Worm (Caenorhabditis elegans): Measurements from ENCODE around the gene crn-4.
A peak's percentile ranks its signal among the peaks of the same experiment; 100 is the strongest.

crn-4 gene

DNA sequence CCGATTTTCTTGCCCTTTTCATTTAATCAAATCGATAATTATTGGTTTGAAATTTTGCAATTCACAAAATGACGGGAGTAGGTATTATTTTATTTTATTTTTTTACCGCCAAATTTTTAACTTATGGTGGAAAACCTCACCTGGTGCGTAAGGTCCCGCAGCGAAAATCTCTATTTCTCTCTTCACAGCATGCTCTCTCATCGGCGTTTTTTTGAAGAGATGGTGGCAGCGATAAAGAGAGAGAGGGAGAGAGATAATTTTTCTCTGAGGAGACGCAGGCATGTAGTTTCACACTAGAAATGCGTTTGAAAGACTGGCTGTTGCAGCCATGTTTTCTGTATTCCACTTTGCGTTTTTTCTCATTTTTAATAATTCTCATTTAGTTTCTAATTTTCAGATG, 24.0 kb downstream of the crn-4 start, which contains the start of gene T14F9.2 (continued):
- no peak for TF ChIP-seq egl-43 (GFP tag; IDR thresholded peaks at IDR 0.05)
- TF ChIP-seq zag-1 (tag; optimal IDR thresholded peaks at IDR 0.05): no peak
- TF ChIP-seq set-16 (GFP tag; IDR thresholded peaks at IDR 0.05): no peak
- no peak for TF ChIP-seq nhr-10 (tag; optimal IDR thresholded peaks at IDR 0.05)
- TF ChIP-seq skn-1 (tag; optimal IDR thresholded peaks at IDR 0.05): no peak
- peak; percentile 33 for TF ChIP-seq dpl-1 (GFP tag; optimal IDR thresholded peaks at IDR 0.05)
- no peak for TF ChIP-seq mxl-2 (GFP tag; conservative IDR thresholded peaks at IDR 0.05)
- TF ChIP-seq dve-1 (tag; optimal IDR thresholded peaks at IDR 0.05; ENCODE audit: insufficient read depth): peak; percentile 72
- no peak for TF ChIP-seq lim-7 (GFP tag; IDR thresholded peaks at IDR 0.05)
- no peak for TF ChIP-seq tra-1 (GFP tag; IDR thresholded peaks at IDR 0.05)
- peak; percentile 77 for TF ChIP-seq hlh-30 (tag; optimal IDR thresholded peaks at IDR 0.05; ENCODE audit: insufficient read depth)
- no peak for TF ChIP-seq nhr-237 (tag; optimal IDR thresholded peaks at IDR 0.05)
- peak; percentile 56 for TF ChIP-seq hlh-11 (tag; optimal IDR thresholded peaks at IDR 0.05)
- no peak for TF ChIP-seq daf-19 (GFP tag; conservative IDR thresholded peaks at IDR 0.05)
- TF ChIP-seq ceh-44 (GFP tag; IDR thresholded peaks at IDR 0.05): no peak
- TF ChIP-seq ztf-11 (tag; optimal IDR thresholded peaks at IDR 0.05): no peak
- TF ChIP-seq ceh-82 (tag; optimal IDR thresholded peaks at IDR 0.05): no peak
- no peak for TF ChIP-seq vab-7 (GFP tag; IDR thresholded peaks at IDR 0.05)
- no peak for TF ChIP-seq lin-15B (tag; optimal IDR thresholded peaks at IDR 0.05)
- TF ChIP-seq nhr-48 (tag; optimal IDR thresholded peaks at IDR 0.05): no peak
- TF ChIP-seq Y48G9A.11 (GFP tag; IDR thresholded peaks at IDR 0.05): no peak
- no peak for TF ChIP-seq unc-130 (GFP tag; optimal IDR thresholded peaks at IDR 0.05)
- TF ChIP-seq nhr-28 (tag; optimal IDR thresholded peaks at IDR 0.05): peak; percentile 10
- no peak for TF ChIP-seq dmd-8 (GFP tag; IDR thresholded peaks at IDR 0.05)
- no peak for TF ChIP-seq pqm-1 (tag; optimal IDR thresholded peaks at IDR 0.05)

DNA sequence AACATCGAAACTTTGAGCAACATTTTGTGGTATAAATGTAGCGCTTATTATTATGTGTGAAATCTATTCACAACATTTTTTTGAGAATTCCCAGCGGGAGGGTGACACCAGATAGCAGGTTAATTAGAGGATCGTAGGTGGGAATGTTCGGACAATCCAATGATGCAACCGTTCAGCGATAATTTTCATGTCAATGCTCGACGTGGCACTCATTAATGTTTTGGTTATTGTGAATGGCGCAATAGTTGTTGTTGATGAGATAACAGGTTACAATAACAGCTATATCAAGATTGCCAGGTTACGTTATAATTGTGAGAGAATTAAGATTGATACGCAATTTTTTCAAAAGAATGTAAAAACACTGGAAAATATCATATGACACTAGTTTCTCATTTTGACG, 26.6 kb downstream of the crn-4 start:
- TF ChIP-seq zip-11 (GFP tag; IDR thresholded peaks at IDR 0.05) (no peak), vab-7 (GFP tag; IDR thresholded peaks at IDR 0.05) (no peak), ceh-32 (tag; optimal IDR thresholded peaks at IDR 0.05; ENCODE audit: poor library complexity) (no peak), zag-1 (tag; optimal IDR thresholded peaks at IDR 0.05) (no peak), gei-8 (GFP tag; optimal IDR thresholded peaks at IDR 0.05) (no peak)

DNA sequence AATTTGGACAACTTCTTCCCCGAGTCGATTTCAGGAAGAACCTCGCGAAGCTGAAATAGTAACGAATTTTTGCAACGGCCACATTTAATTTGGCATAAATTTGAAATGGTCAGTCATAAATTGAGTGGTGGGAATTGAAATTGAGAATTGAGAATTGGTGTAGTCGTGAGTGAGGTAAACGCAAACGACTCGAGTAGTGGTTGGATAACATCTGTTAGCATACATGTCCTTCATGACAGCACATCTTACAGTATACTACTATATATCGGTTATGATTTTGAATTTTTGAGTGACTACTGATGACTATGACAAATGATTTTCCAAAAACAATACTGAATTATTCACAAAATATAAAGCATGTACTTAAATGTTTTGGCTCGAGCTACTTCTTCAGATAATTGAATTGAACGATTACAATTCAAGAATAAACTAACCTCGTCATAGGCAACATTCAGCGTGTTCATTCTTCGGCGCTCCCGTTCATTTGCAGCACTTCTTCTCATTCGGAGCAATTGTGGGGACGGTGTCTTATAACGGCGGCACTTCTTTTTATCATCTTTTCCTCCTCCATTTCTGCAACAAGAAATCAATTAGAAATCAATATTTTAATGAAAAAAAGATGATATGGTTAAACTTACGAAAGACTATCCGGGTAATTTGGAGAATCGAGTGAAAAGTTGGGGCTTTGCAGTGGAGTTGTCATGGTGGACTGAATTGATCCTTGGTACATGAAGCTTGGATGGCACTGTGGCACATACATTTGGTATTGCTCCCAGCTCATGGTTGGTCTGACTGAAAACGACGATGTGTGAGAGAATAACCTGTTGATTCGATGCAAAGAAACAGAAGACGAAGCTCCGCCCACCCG, 28.4 kb downstream of the crn-4 start, which contains the start of gene lin-32:
Gene lin-32 (minus strand): TSS at position 818 of the 868 bp plus-strand sequence.
- peak; percentile 64 for TF ChIP-seq aha-1 (tag)
- peak in 1 of 2 experiments; percentile 95 for TF ChIP-seq unc-62 (GFP tag; optimal IDR thresholded peaks at IDR 0.05 in 1 of 2)
- TF ChIP-seq unc-62 (tag; optimal IDR thresholded peaks at IDR 0.05): no peak
- TF ChIP-seq lsy-2 (tag; optimal IDR thresholded peaks at IDR 0.05): no peak
- no peak for TF ChIP-seq ceh-44 (GFP tag; IDR thresholded peaks at IDR 0.05)

DNA sequence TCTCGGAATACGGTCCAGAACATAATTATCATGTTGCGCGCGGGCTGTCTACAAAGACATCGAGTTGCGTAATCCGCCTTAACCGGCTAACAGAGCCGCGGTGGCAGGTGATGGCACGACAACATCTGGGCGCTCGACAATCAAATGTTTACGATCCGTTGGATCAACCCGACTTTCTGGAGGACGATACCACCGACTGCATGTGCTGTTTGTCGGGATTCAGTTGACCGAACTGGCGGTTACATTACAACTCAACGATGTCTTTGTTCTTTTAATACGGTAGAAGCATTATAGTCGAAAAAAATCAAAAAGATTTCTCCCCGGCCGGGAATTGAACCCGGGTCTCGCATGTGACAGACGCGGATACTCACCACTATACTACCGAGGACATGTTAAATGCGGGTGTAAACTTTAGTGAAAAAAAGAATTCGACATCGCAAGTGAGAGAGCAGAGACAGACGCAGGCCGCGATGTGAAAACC, 31.0 kb downstream of the crn-4 start:
- TF ChIP-seq mdt-29 (GFP tag; IDR thresholded peaks at IDR 0.05): peak; percentile 63; the same call in 1 of the 2 replicates
- TF ChIP-seq fkh-10 (GFP tag; optimal IDR thresholded peaks at IDR 0.05): peak; percentile 55
- peak in 1 of 2 experiments; percentile 79 for TF ChIP-seq mdl-1 (tag; optimal IDR thresholded peaks at IDR 0.05)
- TF ChIP-seq madf-5 (GFP tag; IDR thresholded peaks at IDR 0.05): peak; percentile 59 to 78; a peak in 2 of 4 replicates
- TF ChIP-seq daf-12 (tag; optimal IDR thresholded peaks at IDR 0.05): no peak
- TF ChIP-seq lin-1 (GFP tag; IDR thresholded peaks at IDR 0.05): peak; percentile 58
- TF ChIP-seq Y48G9A.11 (GFP tag; IDR thresholded peaks at IDR 0.05): peak; percentile 80
- TF ChIP-seq lim-7 (GFP tag; IDR thresholded peaks at IDR 0.05): peak; percentile 90
- TF ChIP-seq nhr-42 (GFP tag; IDR thresholded peaks at IDR 0.05): peak; percentile 82; the same call in 1 of the 2 replicates
- peak; percentile 22 for TF ChIP-seq R02D3.7 (tag; optimal IDR thresholded peaks at IDR 0.05)
- peak; percentile 75 for TF ChIP-seq zfp-3 (GFP tag; conservative IDR thresholded peaks at IDR 0.05)
- peak; percentile 66 for TF ChIP-seq ztf-7 (tag; optimal IDR thresholded peaks at IDR 0.05)
- peak; percentile 41 for TF ChIP-seq F49E8.2 (tag; optimal IDR thresholded peaks at IDR 0.05; ENCODE audit: borderline replicate concordance)
- TF ChIP-seq snpc-1.2 (GFP tag; IDR thresholded peaks at IDR 0.05): peak; percentile 90
- no peak for TF ChIP-seq lin-15B (tag; optimal IDR thresholded peaks at IDR 0.05)
- peak; percentile 73; the same call in 1 of the 2 replicates for TF ChIP-seq ceh-44 (GFP tag; IDR thresholded peaks at IDR 0.05)
- peak; percentile 90 for TF ChIP-seq daf-19 (GFP tag; conservative IDR thresholded peaks at IDR 0.05)
- TF ChIP-seq set-16 (GFP tag; IDR thresholded peaks at IDR 0.05): no peak; the same call in 1 of the 2 replicates
- TF ChIP-seq lsy-2 (tag; optimal IDR thresholded peaks at IDR 0.05): peak in 1 of 2 experiments; percentile 75
- TF ChIP-seq nhr-77 (tag; optimal IDR thresholded peaks at IDR 0.05): peak; percentile 63
